Worm (Caenorhabditis elegans): Measurements from ENCODE around the gene C28A5.1.
A peak's percentile ranks its signal among the peaks of the same experiment; 100 is the strongest.

The C28A5.1 gene

DNA sequence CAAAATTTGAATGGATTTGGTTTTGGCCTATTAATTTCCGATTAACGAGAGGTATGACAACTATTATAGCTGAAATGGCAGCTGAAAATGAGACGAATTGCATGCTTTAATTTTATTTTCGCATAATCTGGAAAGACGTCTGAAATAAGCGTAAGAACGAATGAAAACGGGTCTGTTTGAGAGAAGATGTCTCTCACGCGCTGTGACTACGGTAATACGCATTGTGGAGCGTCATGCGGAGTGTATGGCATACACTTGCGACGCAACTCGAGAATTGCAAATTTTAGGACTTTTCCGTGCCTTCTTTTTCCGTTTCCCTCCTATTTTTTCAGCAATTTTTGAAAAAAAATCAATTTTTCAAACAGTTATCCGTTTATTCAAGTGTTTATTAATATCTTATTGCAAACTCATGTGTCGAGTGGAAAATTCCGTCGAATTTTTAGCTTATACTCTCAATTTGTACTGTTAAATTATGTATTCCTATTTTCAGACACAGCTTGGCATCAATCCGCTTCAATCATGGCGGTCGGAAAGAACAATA lies 41.4 kb upstream of the C28A5.1 start, which contains the start of gene rps-1 (continued):
- TF ChIP-seq lin-1 (GFP tag; IDR thresholded peaks at IDR 0.05) (peak; percentile 97), fos-1 (tag; optimal IDR thresholded peaks at IDR 0.05) (no peak), unc-62 (GFP tag; optimal IDR thresholded peaks at IDR 0.05 in 1 of 2) (peak in 1 of 2 experiments; percentile 99), unc-62 (tag; optimal IDR thresholded peaks at IDR 0.05) (no peak), aly-2 (tag; optimal IDR thresholded peaks at IDR 0.05) (no peak), vab-7 (GFP tag; IDR thresholded peaks at IDR 0.05) (peak; percentile 95), mdl-1 (tag; optimal IDR thresholded peaks at IDR 0.05) (peak; percentile 93 to 96), Y5F2A.4 (GFP tag; optimal IDR thresholded peaks at IDR 0.05) (peak; percentile 91), ZK337.2 (GFP tag; IDR thresholded peaks at IDR 0.05) (peak; percentile 87), unc-130 (GFP tag; optimal IDR thresholded peaks at IDR 0.05) (peak; percentile 91), F26F4.8 (GFP tag; conservative IDR thresholded peaks at IDR 0.05) (no peak), nhr-25 (tag; optimal IDR thresholded peaks at IDR 0.05; ENCODE audit: borderline replicate concordance, insufficient read depth) (peak; percentile 95), zag-1 (tag; optimal IDR thresholded peaks at IDR 0.05) (no peak), D1046.2 (GFP tag; IDR thresholded peaks at IDR 0.05) (peak; percentile 94), spr-1 (tag; optimal IDR thresholded peaks at IDR 0.05) (peak; percentile 97), mep-1 (tag; optimal IDR thresholded peaks at IDR 0.05) (peak; percentile 99), lin-29 (GFP tag; IDR thresholded peaks at IDR 0.05) (peak; percentile 95), nhr-28 (tag; optimal IDR thresholded peaks at IDR 0.05) (peak; percentile 95), ZK546.5 (tag; optimal IDR thresholded peaks at IDR 0.05) (peak; percentile 14 to 74), fkh-10 (GFP tag; optimal IDR thresholded peaks at IDR 0.05) (peak; percentile 94), dpl-1 (GFP tag; optimal IDR thresholded peaks at IDR 0.05) (peak; percentile 97), dmd-9 (GFP tag; IDR thresholded peaks at IDR 0.05) (peak; percentile 98), dmd-6 (GFP tag; IDR thresholded peaks at IDR 0.05) (peak; percentile 100), tra-1 (GFP tag; IDR thresholded peaks at IDR 0.05) (peak; percentile 99), arid-1 (GFP tag; conservative IDR thresholded peaks at IDR 0.05) (peak; percentile 99), pqm-1 (tag; optimal IDR thresholded peaks at IDR 0.05) (peak; percentile 76), nhr-41 (GFP tag; IDR thresholded peaks at IDR 0.05) (peak; percentile 81), daf-12 (tag; optimal IDR thresholded peaks at IDR 0.05) (no peak), saeg-2 (GFP tag; IDR thresholded peaks at IDR 0.05) (peak; percentile 92), spr-3 (GFP tag; optimal IDR thresholded peaks at IDR 0.05) (peak; percentile 96), ama-1 (optimal IDR thresholded peaks at IDR 0.05) (peak; percentile 77), mes-2 (tag; optimal IDR thresholded peaks at IDR 0.05; ENCODE audit: poor library complexity, severe bottlenecking) (peak; percentile 99), snpc-1.2 (GFP tag; IDR thresholded peaks at IDR 0.05) (peak; percentile 82)

DNA sequence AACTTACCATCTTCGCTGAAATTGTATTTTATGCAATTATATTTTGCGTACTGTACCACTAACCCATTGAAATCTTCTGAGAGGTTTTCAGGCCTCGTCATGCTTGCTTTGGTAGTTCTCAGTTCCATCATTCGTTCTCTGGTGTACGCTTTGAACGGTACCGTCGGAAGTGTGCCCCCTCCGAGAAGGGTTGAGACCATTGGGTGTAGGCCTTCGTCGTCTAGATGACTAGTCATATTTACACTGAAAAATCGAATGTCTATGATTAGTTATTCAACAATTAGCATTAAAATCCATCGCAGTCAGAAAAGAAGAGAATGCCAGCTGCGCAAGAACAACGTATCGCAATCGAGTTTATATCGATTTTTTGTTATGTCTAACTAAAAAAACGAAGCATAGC lies 40.8 kb upstream of the C28A5.1 start, which contains the start of gene ifet-1:
TSS of gene ifet-1 (minus strand) at position 243 of the 400 bp plus-strand sequence.
- TF ChIP-seq aha-1 (tag) (peak; percentile 81), vab-7 (GFP tag; IDR thresholded peaks at IDR 0.05) (no peak), tra-1 (GFP tag; IDR thresholded peaks at IDR 0.05) (0 out of 2 replicates have a peak, but pooled peaks have one; percentile 21), spr-3 (GFP tag; optimal IDR thresholded peaks at IDR 0.05) (no peak), nhr-77 (tag; optimal IDR thresholded peaks at IDR 0.05) (no peak)

DNA sequence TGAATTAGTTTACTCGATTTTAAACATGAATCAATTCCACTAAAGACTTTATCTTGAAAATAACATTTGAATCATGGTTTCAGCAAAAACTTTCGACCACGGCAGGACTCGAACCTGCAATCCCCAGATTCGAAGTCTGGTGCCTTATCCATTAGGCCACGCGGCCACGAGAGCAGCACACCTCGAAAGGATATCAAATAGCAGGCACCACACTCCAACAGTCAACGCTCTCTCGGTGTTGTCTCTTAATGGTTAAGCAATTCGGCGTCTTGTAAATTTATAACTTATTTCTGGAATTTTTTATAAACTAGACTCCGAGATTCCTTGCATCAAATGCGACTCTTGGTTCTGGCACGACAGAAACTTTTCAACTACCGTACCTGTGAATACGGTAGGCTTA lies 36.6 kb upstream of the C28A5.1 start:
- TF ChIP-seq mdl-1 (tag; optimal IDR thresholded peaks at IDR 0.05) (no peak), ceh-20 (GFP tag; IDR thresholded peaks at IDR 0.05) (no peak), ces-1 (GFP tag; optimal IDR thresholded peaks at IDR 0.05) (no peak), ama-1 (optimal IDR thresholded peaks at IDR 0.05) (no peak), ztf-7 (tag; optimal IDR thresholded peaks at IDR 0.05) (peak; percentile 64), duxl-1 (tag; optimal IDR thresholded peaks at IDR 0.05; ENCODE audit: poor library complexity) (peak; percentile 86), sdz-12 (GFP tag; optimal IDR thresholded peaks at IDR 0.05) (peak; percentile 53), T26A8.4 (GFP tag; IDR thresholded peaks at IDR 0.05) (peak; percentile 87), lin-13 (GFP tag; optimal IDR thresholded peaks at IDR 0.05) (peak; percentile 64), nhr-76 (tag; optimal IDR thresholded peaks at IDR 0.05) (no peak), madf-5 (GFP tag; IDR thresholded peaks at IDR 0.05) (peak; percentile 29 to 88; a peak in 3 of 4 replicates), mxl-3 (GFP tag; optimal IDR thresholded peaks at IDR 0.05) (no peak), cey-2 (tag; optimal IDR thresholded peaks at IDR 0.05; ENCODE audit: borderline replicate concordance, insufficient read depth) (no peak), hlh-30 (tag; optimal IDR thresholded peaks at IDR 0.05; ENCODE audit: insufficient read depth) (peak; percentile 69), ZK546.5 (tag; optimal IDR thresholded peaks at IDR 0.05) (no peak), fkh-10 (GFP tag; optimal IDR thresholded peaks at IDR 0.05) (no peak), lsy-2 (tag; optimal IDR thresholded peaks at IDR 0.05) (peak; percentile 13 to 88), fos-1 (tag; optimal IDR thresholded peaks at IDR 0.05) (no peak)

All from whole organism, L4 larva.